Fruit fly (Drosophila melanogaster) whole organism, embryonic: ENCODE results near the gene CG43060.

Experiments used
- ATbp ChIP-seq: fragments of 200-800 bp; sonication (Bioruptor generic); optimal IDR thresholded peaks from 2 replicates; lab custom pipeline; 2017; ENCODE audit warnings: missing biosample characterization, mild to moderate bottlenecking, missing genetic modification characterization, missing genetic modification reagents
- Antp ChIP-seq: fragments of 200-800 bp; sonication (Bioruptor generic); optimal IDR thresholded peaks from 3 replicates; lab custom pipeline; 2016; ENCODE audit warnings: missing biosample characterization, missing genetic modification characterization
- CG13624 ChIP-seq: fragments of 200-800 bp; sonication (Bioruptor generic); optimal IDR thresholded peaks from 2 replicates; lab custom pipeline; 2016; ENCODE audit warnings: missing biosample characterization, missing genetic modification characterization
- CG14014 ChIP-seq: fragments of 200-800 bp; sonication (Bioruptor generic); IDR thresholded peaks from 2 replicates; pipeline ENCODE4 v1.3.6; 2022; ENCODE audit warnings: missing biosample characterization, missing genetic modification characterization
- CG14965 ChIP-seq: fragments of 200-800 bp; sonication (Bioruptor generic); optimal IDR thresholded peaks from 2 replicates; lab custom pipeline; 2016; ENCODE audit warnings: missing biosample characterization, missing genetic modification characterization, borderline replicate concordance
- CG15514 ChIP-seq: fragments of 200-800 bp; sonication (Bioruptor generic); optimal IDR thresholded peaks from 3 replicates; lab custom pipeline; 2017; ENCODE audit warnings: missing biosample characterization, missing genetic modification characterization, mild to moderate bottlenecking, moderate library complexity, missing genetic modification reagents
- CG1602 ChIP-seq: fragments of 200-800 bp; sonication (Bioruptor generic); optimal IDR thresholded peaks from 3 replicates; lab custom pipeline; 2016; ENCODE audit warnings: missing biosample characterization, missing genetic modification characterization
- CG2712 ChIP-seq: fragments of 200-800 bp; optimal IDR thresholded peaks from 3 replicates; lab custom pipeline; 2019; ENCODE audit warnings: missing biosample characterization, mild to moderate bottlenecking, missing genetic modification characterization, moderate library complexity
- CG33557 ChIP-seq: fragments of 200-800 bp; sonication (Bioruptor generic); optimal IDR thresholded peaks from 2 replicates; lab custom pipeline; 2019; ENCODE audit warnings: missing biosample characterization, mild to moderate bottlenecking, missing genetic modification characterization, moderate library complexity
- CG6175 ChIP-seq: fragments of 200-800 bp; sonication (Bioruptor generic); IDR thresholded peaks from 3 replicates; pipeline ENCODE4 v1.3.6; 2022; ENCODE audit warnings: missing biosample characterization, missing genetic modification characterization
- CG6272 ChIP-seq: fragments of 200-800 bp; sonication (Bioruptor generic); IDR thresholded peaks from 2 replicates; pipeline ENCODE4 v1.3.6; 2022; ENCODE audit warnings: missing biosample characterization, missing genetic modification characterization
- CG6854 ChIP-seq: fragments of 200-800 bp; sonication (Bioruptor generic); optimal IDR thresholded peaks from 3 replicates; lab custom pipeline; 2017; ENCODE audit warnings: missing biosample characterization, mild to moderate bottlenecking, missing genetic modification characterization
- CG7745 ChIP-seq: fragments of 200-800 bp; sonication (Bioruptor generic); optimal IDR thresholded peaks from 2 replicates; lab custom pipeline; 2018; ENCODE audit warnings: missing biosample characterization, mild to moderate bottlenecking, missing genetic modification characterization, moderate library complexity
- CG7786 ChIP-seq: fragments of 200-800 bp; sonication (Bioruptor generic); optimal IDR thresholded peaks from 2 replicates; lab custom pipeline; 2016; ENCODE audit warnings: missing biosample characterization, missing genetic modification characterization
- CG8388 ChIP-seq: fragments of 200-800 bp; sonication (Bioruptor generic); optimal IDR thresholded peaks from 2 replicates; lab custom pipeline; 2019; ENCODE audit warnings: missing biosample characterization, mild to moderate bottlenecking, missing genetic modification characterization, moderate library complexity
- CG9215 ChIP-seq: fragments of 200-800 bp; sonication (Bioruptor generic); IDR thresholded peaks from 2 replicates; pipeline ENCODE4 v1.3.6; 2022; ENCODE audit warnings: missing biosample characterization, missing genetic modification characterization
- CG9932 ChIP-seq: fragments of 200-800 bp; sonication (Bioruptor generic); IDR thresholded peaks from 2 replicates; pipeline ENCODE4 v1.3.6; 2022; ENCODE audit warnings: missing biosample characterization, missing genetic modification characterization
- Dip3 ChIP-seq: fragments of 200-800 bp; sonication (Bioruptor generic); optimal IDR thresholded peaks from 3 replicates; lab custom pipeline; 2016; ENCODE audit warnings: missing biosample characterization, missing genetic modification characterization
- Doc3 ChIP-seq: fragments of 200-800 bp; sonication (Bioruptor generic); IDR thresholded peaks from 3 replicates; pipeline ENCODE4 v1.3.6; 2022; ENCODE audit warnings: missing biosample characterization, missing genetic modification characterization; ENCODE audit not compliant: partially characterized antibody
- Ets65A ChIP-seq: fragments of 200-800 bp; sonication (Bioruptor generic); peaks from one replicate; lab custom pipeline; 2016; ENCODE audit warnings: missing biosample characterization, missing genetic modification characterization
- Fer1 ChIP-seq: fragments of 200-800 bp; sonication (Bioruptor generic); optimal IDR thresholded peaks from 2 replicates; lab custom pipeline; 2017; ENCODE audit warnings: missing biosample characterization, mild to moderate bottlenecking, missing genetic modification characterization
- Fer3 ChIP-seq: fragments of 200-800 bp; sonication (Bioruptor generic); optimal IDR thresholded peaks from 2 replicates; lab custom pipeline; 2018; ENCODE audit warnings: missing biosample characterization, mild to moderate bottlenecking, missing genetic modification characterization, moderate library complexity
- H15 ChIP-seq: fragments of 200-800 bp; sonication (Bioruptor generic); IDR thresholded peaks from 3 replicates; pipeline ENCODE4 v1.3.6; 2022; ENCODE audit warnings: missing biosample characterization, missing genetic modification characterization
- HLH54F ChIP-seq: fragments of 200-800 bp; sonication (Bioruptor generic); optimal IDR thresholded peaks from 3 replicates; lab custom pipeline; 2016; ENCODE audit warnings: missing biosample characterization, missing genetic modification characterization
- HmgZ ChIP-seq: fragments of 200-800 bp; sonication (Bioruptor generic); optimal IDR thresholded peaks from 2 replicates; lab custom pipeline; 2018; ENCODE audit warnings: missing biosample characterization, mild to moderate bottlenecking, missing genetic modification characterization
- Hr51 ChIP-seq, 2 experiments: fragments of 200-800 bp; sonication (Bioruptor generic); optimal IDR thresholded peaks; 2 replicates in 1 of 2; 3 replicates in 1 of 2; lab custom pipeline; 2016 to 2018; ENCODE audit warnings: missing biosample characterization in 2 of 2, missing genetic modification characterization in 2 of 2, mild to moderate bottlenecking in 1 of 2, moderate library complexity in 1 of 2
- Optix ChIP-seq: fragments of 200-800 bp; sonication (Bioruptor generic); IDR thresholded peaks from 3 replicates; pipeline ENCODE4 v1.3.6; 2022; ENCODE audit warnings: missing biosample characterization, missing genetic modification characterization
- Ptx1 ChIP-seq: fragments of 200-800 bp; sonication (Bioruptor generic); IDR thresholded peaks from 2 replicates; pipeline ENCODE4 v1.3.6; 2022; ENCODE audit warnings: missing biosample characterization, missing genetic modification characterization
- Side ChIP-seq: fragments of 200-800 bp; sonication (Bioruptor generic); optimal IDR thresholded peaks from 2 replicates; lab custom pipeline; 2016; ENCODE audit warnings: missing biosample characterization, missing genetic modification characterization
- Sry-δ ChIP-seq: fragments of 200-800 bp; sonication (Bioruptor generic); optimal IDR thresholded peaks from 2 replicates; lab custom pipeline; 2016; ENCODE audit warnings: missing biosample characterization, missing genetic modification characterization
- Xbp1 ChIP-seq: fragments of 200-800 bp; sonication (Bioruptor generic); optimal IDR thresholded peaks from 3 replicates; lab custom pipeline; 2016; ENCODE audit warnings: missing biosample characterization, mild to moderate bottlenecking, missing genetic modification characterization
- da ChIP-seq: fragments of 200-800 bp; sonication (Bioruptor generic); optimal IDR thresholded peaks from 2 replicates; lab custom pipeline; 2016; ENCODE audit warnings: missing biosample characterization, missing genetic modification characterization
- dmrt11E ChIP-seq: fragments of 200-800 bp; sonication (Bioruptor generic); optimal IDR thresholded peaks from 3 replicates; lab custom pipeline; 2018; ENCODE audit warnings: missing biosample characterization, mild to moderate bottlenecking, missing genetic modification characterization, moderate library complexity
- ewg ChIP-seq: fragments of 200-800 bp; sonication (Bioruptor generic); optimal IDR thresholded peaks from 3 replicates; lab custom pipeline; 2017; ENCODE audit warnings: mild to moderate bottlenecking, missing biosample characterization, missing genetic modification reagents, missing genetic modification characterization
- fd96Cb ChIP-seq: fragments of 200-800 bp; sonication (Bioruptor generic); optimal IDR thresholded peaks from 2 replicates; lab custom pipeline; 2018; ENCODE audit warnings: missing biosample characterization, mild to moderate bottlenecking, missing genetic modification characterization, moderate library complexity
- ftz-f1 ChIP-seq: fragments of 200-800 bp; sonication (Bioruptor generic); optimal IDR thresholded peaks from 2 replicates; lab custom pipeline; 2016; ENCODE audit warnings: missing biosample characterization, missing genetic modification characterization
- gce ChIP-seq: fragments of 200-800 bp; sonication (Bioruptor generic); IDR thresholded peaks from 3 replicates; pipeline ENCODE4 v1.3.6; 2022; ENCODE audit warnings: missing biosample characterization, missing genetic modification characterization
- gem ChIP-seq: fragments of 200-800 bp; sonication (Bioruptor generic); optimal IDR thresholded peaks from 2 replicates; lab custom pipeline; 2019; ENCODE audit warnings: missing biosample characterization, mild to moderate bottlenecking, missing genetic modification characterization, moderate library complexity
- insv ChIP-seq, 2 experiments: fragments of 200-800 bp; sonication (Bioruptor generic); optimal IDR thresholded peaks; 3 replicates each; lab custom pipeline; 2016 to 2018; ENCODE audit warnings: missing biosample characterization in 2 of 2, missing genetic modification characterization in 2 of 2
- lilli ChIP-seq: fragments of 200-800 bp; sonication (Bioruptor generic); optimal IDR thresholded peaks from 3 replicates; lab custom pipeline; 2016; ENCODE audit warnings: missing biosample characterization, missing genetic modification characterization
- maf-S ChIP-seq: fragments of 200-800 bp; sonication (Bioruptor generic); optimal IDR thresholded peaks from 2 replicates; lab custom pipeline; 2016; ENCODE audit warnings: missing biosample characterization, missing genetic modification characterization
- nerfin-1 ChIP-seq: fragments of 200-800 bp; sonication (Bioruptor generic); optimal IDR thresholded peaks from 3 replicates; lab custom pipeline; 2019; ENCODE audit warnings: missing biosample characterization, mild to moderate bottlenecking, missing genetic modification characterization, moderate library complexity
- pzg ChIP-seq: fragments of 200-800 bp; sonication (Bioruptor generic); optimal IDR thresholded peaks from 3 replicates; lab custom pipeline; 2018; ENCODE audit warnings: missing biosample characterization, mild to moderate bottlenecking, missing genetic modification characterization, moderate library complexity
- row ChIP-seq: fragments of 200-800 bp; sonication (Bioruptor generic); IDR thresholded peaks from 3 replicates; pipeline ENCODE4 v1.3.6; 2022; ENCODE audit warnings: missing biosample characterization, missing genetic modification characterization
- sna ChIP-seq: fragments of 200-800 bp; sonication (Bioruptor generic); IDR thresholded peaks from 2 replicates; pipeline ENCODE4 v1.3.6; 2022; ENCODE audit warnings: missing biosample characterization, missing genetic modification characterization; ENCODE audit not compliant: partially characterized antibody
- tap ChIP-seq: fragments of 200-800 bp; optimal IDR thresholded peaks from 3 replicates; lab custom pipeline; 2019; ENCODE audit warnings: missing biosample characterization, mild to moderate bottlenecking, missing genetic modification characterization, moderate library complexity
- tx ChIP-seq: fragments of 200-800 bp; sonication (Bioruptor generic); optimal IDR thresholded peaks from 2 replicates; lab custom pipeline; 2016; ENCODE audit warnings: missing biosample characterization, missing genetic modification characterization
- vvl ChIP-seq: fragments of 200-800 bp; sonication (Bioruptor generic); IDR thresholded peaks from 2 replicates; pipeline ENCODE4 v1.3.6; 2022; ENCODE audit warnings: missing biosample characterization, missing genetic modification characterization

Gene CG43060

DNA sequence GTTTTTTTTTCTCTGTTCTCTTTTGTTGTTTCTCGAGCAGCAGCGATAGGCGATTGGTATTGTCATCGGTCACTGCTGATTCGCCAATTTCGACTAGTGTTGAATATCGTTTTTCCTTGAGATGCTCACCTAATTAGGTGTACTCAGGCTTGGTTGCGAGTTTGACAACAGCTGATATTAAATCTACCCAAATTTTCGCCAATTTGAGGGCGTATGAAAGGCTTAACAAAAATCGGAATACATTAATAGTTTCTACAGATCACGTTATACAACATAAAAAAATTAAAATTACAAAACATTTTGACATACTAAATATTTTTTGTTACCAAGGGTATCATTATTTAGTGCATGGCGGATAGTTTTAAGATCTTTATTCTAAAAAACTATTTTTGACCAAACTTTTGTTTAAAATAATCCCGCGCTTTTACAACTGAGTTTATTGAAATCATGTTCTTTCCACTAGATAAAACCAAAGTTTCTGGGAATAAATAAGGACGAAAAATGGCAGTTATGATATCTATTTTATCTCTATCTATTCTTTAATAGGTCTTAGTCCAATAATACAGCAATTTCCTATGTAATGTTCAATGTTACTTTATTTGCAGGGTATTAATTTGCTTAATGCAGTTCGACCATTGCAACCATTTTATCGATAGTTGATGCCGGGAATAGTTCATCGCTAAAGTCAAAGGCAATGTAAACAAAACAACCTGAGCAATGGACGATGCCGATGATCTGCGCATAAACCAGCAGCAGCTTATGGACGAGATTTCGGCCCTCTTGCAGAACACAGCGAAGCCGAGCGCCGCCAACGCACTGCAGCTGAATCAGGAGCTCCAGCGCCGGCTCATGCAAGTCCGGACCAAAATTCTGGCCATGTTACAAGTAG lies 27.7 kb upstream of the CG43060 start, which contains the start of the genes CG10435 and Pbp95 (continued):
- TF ChIP-seq CG2712 (tag; lab: Kevin White, UChicago) (peak; percentile 58), H15 (GFP tag; lab: Robert Waterston, UW) (peak; percentile 35; the same call in 1 of the 3 replicates), row (GFP tag; lab: Robert Waterston, UW) (peak; percentile 69), CG15514 (GFP tag; lab: Kevin White, UChicago) (peak; percentile 86), ewg (GFP tag; lab: Kevin White, UChicago) (no peak), Optix (GFP tag; lab: Robert Waterston, UW) (peak; percentile 5; the same call in 1 of the 3 replicates), CG13624 (GFP tag; lab: Kevin White, UChicago) (peak; percentile 66), CG1602 (GFP tag; lab: Kevin White, UChicago) (peak; percentile 5), CG33557 (GFP tag; lab: Kevin White, UChicago) (no peak), Xbp1 (peak; percentile 66), maf-S (GFP tag; lab: Kevin White, UChicago) (peak; percentile 10), Side (GFP tag; lab: Kevin White, UChicago) (peak; percentile 29), Dip3 (GFP tag; lab: Kevin White, UChicago) (peak; percentile 18), gce (GFP tag; lab: Robert Waterston, UW) (no peak), Fer3 (tag; lab: Kevin White, UChicago) (peak; percentile 21), CG8388 (GFP tag; lab: Kevin White, UChicago) (no peak), HmgZ (tag; lab: Kevin White, UChicago) (peak; percentile 54), ATbp (no peak), tap (tag; lab: Kevin White, UChicago) (no peak), CG14014 (GFP tag; lab: Robert Waterston, UW) (peak; percentile 38; the same call in 1 of the 2 replicates), tx (GFP tag; lab: Kevin White, UChicago) (peak; percentile 32), CG6272 (GFP tag; lab: Robert Waterston, UW) (peak; percentile 70), nerfin-1 (tag; lab: Kevin White, UChicago) (no peak), HLH54F (GFP tag; lab: Kevin White, UChicago) (peak; percentile 66), Antp (GFP tag; lab: Kevin White, UChicago) (peak; percentile 55), Sry-δ (GFP tag; lab: Kevin White, UChicago) (peak; percentile 84), dmrt11E (tag; lab: Kevin White, UChicago) (peak; percentile 24), CG7786 (GFP tag; lab: Kevin White, UChicago) (peak; percentile 2), Ptx1 (GFP tag; lab: Robert Waterston, UW) (peak; percentile 38), fd96Cb (tag; lab: Kevin White, UChicago) (peak; percentile 1), pzg (GFP tag; lab: Kevin White, UChicago) (peak; percentile 62), CG6175 (GFP tag; lab: Robert Waterston, UW) (0 out of 3 replicates have a peak, but pooled peaks have one; percentile 49), da (GFP tag; lab: Kevin White, UChicago) (no peak), vvl (GFP tag; lab: Robert Waterston, UW) (peak; percentile 82), Fer1 (no peak), sna (GFP tag; lab: Robert Waterston, UW) (peak; percentile 57), insv (GFP tag; optimal IDR thresholded peaks at IDR 0.05; lab: Kevin White, UChicago) (peak in 1 of 2 experiments; percentile 32), Doc3 (GFP tag; lab: Robert Waterston, UW) (peak; percentile 66), lilli (GFP tag; lab: Kevin White, UChicago) (peak; percentile 79), CG14965 (GFP tag; lab: Kevin White, UChicago) (no peak), CG6854 (GFP tag; lab: Kevin White, UChicago) (no peak), CG9215 (GFP tag; lab: Robert Waterston, UW) (peak; percentile 62), ftz-f1 (no peak), Ets65A (peak; percentile 70), gem (no peak), CG7745 (no peak), Hr51 (GFP tag; optimal IDR thresholded peaks at IDR 0.05; lab: Kevin White, UChicago) (peak in 1 of 2 experiments; percentile 38), CG9932 (GFP tag; lab: Robert Waterston, UW) (peak; percentile 79)
